Worm (Caenorhabditis elegans): ENCODE data around the gene srh-19.

- TF ChIP-seq unc-39 (tag; optimal IDR thresholded peaks at IDR 0.05) (no peak), mab-5 (tag; optimal IDR thresholded peaks at IDR 0.05) (no peak), ceh-39 (tag; optimal IDR thresholded peaks at IDR 0.05) (no peak), flh-1 (GFP tag; optimal IDR thresholded peaks at IDR 0.05) (no peak), mls-2 (tag; optimal IDR thresholded peaks at IDR 0.05) (no peak), mep-1 (tag; optimal IDR thresholded peaks at IDR 0.05) (no peak), ceh-83 (GFP tag; optimal IDR thresholded peaks at IDR 0.05) (no peak)
Observed at ce11 chrX:1412844-1413243, at the start of gene srh-19.

All from whole organism, mixed stage, embryonic.